Worm (Caenorhabditis elegans) whole organism, L1 larva: ENCODE measurements around the gene B0198.2.

Source experiments
- alr-1 ChIP-seq: fragments of 200-800 bp; sonication (Bioruptor generic); optimal IDR thresholded peaks from 2 replicates; lab custom pipeline; 2018; ENCODE audit warnings: borderline replicate concordance, mild to moderate bottlenecking, missing genetic modification characterization, missing compliant biosample characterization
- ceh-63 ChIP-seq: fragments of 200-800 bp; sonication (Bioruptor generic); optimal IDR thresholded peaks from 2 replicates; lab custom pipeline; 2018; ENCODE audit warnings: mild to moderate bottlenecking, missing genetic modification characterization, missing compliant biosample characterization
- ceh-90 ChIP-seq: sonication (generic microtip); optimal IDR thresholded peaks from 2 replicates; lab custom pipeline; 2016; ENCODE audit warnings: missing genetic modification characterization, missing compliant biosample characterization
- ces-1 ChIP-seq: fragments of 150-350 bp; optimal IDR thresholded peaks from 2 replicates; lab custom pipeline; 2014; ENCODE audit warnings: missing biosample characterization, missing genetic modification reagents, missing genetic modification characterization
- dpl-1 ChIP-seq, 3 experiments: fragments of 150-350 bp in 2 of 3; sonication (generic microtip) in 1 of 3; optimal IDR thresholded peaks; 2 replicates each; lab custom pipeline; 2014 to 2017; ENCODE audit warnings: missing biosample characterization in 3 of 3, missing genetic modification characterization in 3 of 3, missing genetic modification reagents in 3 of 3
- dsc-1 ChIP-seq: sonication (generic microtip); optimal IDR thresholded peaks from 2 replicates; lab custom pipeline; 2016; ENCODE audit warnings: mild to moderate bottlenecking, missing genetic modification characterization, missing compliant biosample characterization
- efl-1 ChIP-seq, 4 experiments: fragments of 150-350 bp; optimal IDR thresholded peaks in 3 of 4; peaks in 1 of 4; 1 replicate in 1 of 4; 2 replicates in 3 of 4; lab custom pipeline; 2014; ENCODE audit warnings: missing biosample characterization in 2 of 4, missing genetic modification characterization in 2 of 4, missing genetic modification reagents in 2 of 4
- efl-3 ChIP-seq: fragments of 200-800 bp; sonication (Bioruptor generic); optimal IDR thresholded peaks from 2 replicates; lab custom pipeline; 2018; ENCODE audit warnings: mild to moderate bottlenecking, missing genetic modification characterization, missing compliant biosample characterization
- elt-2 ChIP-seq: sonication (generic microtip); optimal IDR thresholded peaks from 2 replicates; lab custom pipeline; 2016; ENCODE audit warnings: missing genetic modification characterization, mild to moderate bottlenecking, inconsistent platforms, missing compliant biosample characterization, missing genetic modification reagents
- fkh-10 ChIP-seq: sonication (generic microtip); optimal IDR thresholded peaks from 2 replicates; lab custom pipeline; 2017; ENCODE audit warnings: missing biosample characterization, missing genetic modification reagents, missing genetic modification characterization
- fkh-8 ChIP-seq: sonication (generic microtip); optimal IDR thresholded peaks from 2 replicates; lab custom pipeline; 2016; ENCODE audit warnings: mild to moderate bottlenecking, missing genetic modification characterization, missing compliant biosample characterization
- fos-1 ChIP-seq: fragments of 150-350 bp; optimal IDR thresholded peaks from 2 replicates; lab custom pipeline; 2014; ENCODE audit warnings: missing biosample characterization, missing genetic modification characterization
- grh-1 ChIP-seq: fragments of 200-800 bp; sonication (Bioruptor generic); IDR thresholded peaks from 2 replicates; pipeline ENCODE4 v1.3.6; 2022; ENCODE audit warnings: missing genetic modification reagents, missing genetic modification characterization, missing compliant biosample characterization
- hlh-4 ChIP-seq: sonication (generic microtip); optimal IDR thresholded peaks from 2 replicates; lab custom pipeline; 2016; ENCODE audit warnings: mild to moderate bottlenecking, missing genetic modification characterization, missing compliant biosample characterization
- irx-1 ChIP-seq: sonication (generic microtip); optimal IDR thresholded peaks from 2 replicates; lab custom pipeline; 2016; ENCODE audit warnings: missing genetic modification characterization, missing compliant biosample characterization
- isw-1 ChIP-seq: fragments of 200-800 bp; sonication (Bioruptor generic); IDR thresholded peaks from 2 replicates; pipeline ENCODE4 v1.3.6; 2022; ENCODE audit warnings: missing genetic modification characterization, missing compliant biosample characterization
- lin-14 ChIP-seq: fragments of 200-800 bp; sonication (Bioruptor generic); optimal IDR thresholded peaks from 2 replicates; lab custom pipeline; 2018; ENCODE audit warnings: mild to moderate bottlenecking, missing genetic modification characterization, moderate library complexity, missing compliant biosample characterization
- lin-15B ChIP-seq: fragments of 150-350 bp; sonication (generic microtip); optimal IDR thresholded peaks from 3 replicates; lab custom pipeline; 2014; ENCODE audit warnings: missing biosample characterization, missing genetic modification characterization
- lsy-2 ChIP-seq, 2 experiments: fragments of 150-350 bp; optimal IDR thresholded peaks; 2 replicates each; lab custom pipeline; 2014; ENCODE audit warnings: missing biosample characterization in 2 of 2, missing genetic modification characterization in 2 of 2
- mep-1 ChIP-seq: fragments of 150-350 bp; optimal IDR thresholded peaks from 2 replicates; lab custom pipeline; 2014; ENCODE audit warnings: missing biosample characterization, missing genetic modification characterization
- nhr-11 ChIP-seq: fragments of 150-350 bp; optimal IDR thresholded peaks from 2 replicates; lab custom pipeline; 2014; ENCODE audit warnings: missing biosample characterization, missing genetic modification characterization
- nhr-19 ChIP-seq: fragments of 200-800 bp; sonication (Bioruptor generic); conservative IDR thresholded peaks from 2 replicates; pipeline ENCODE4 v1.3.6; 2022; ENCODE audit warnings: missing genetic modification characterization, missing compliant biosample characterization
- nhr-28 ChIP-seq: fragments of 150-350 bp; optimal IDR thresholded peaks from 2 replicates; lab custom pipeline; 2014; ENCODE audit warnings: missing biosample characterization, missing genetic modification characterization
- nhr-71 ChIP-seq: sonication (generic microtip); optimal IDR thresholded peaks from 2 replicates; lab custom pipeline; 2016; ENCODE audit warnings: mild to moderate bottlenecking, missing genetic modification characterization, moderate library complexity, missing compliant biosample characterization
- nhr-77 ChIP-seq: fragments of 150-350 bp; optimal IDR thresholded peaks from 2 replicates; lab custom pipeline; 2014; ENCODE audit warnings: missing biosample characterization, missing genetic modification characterization
- nhr-85 ChIP-seq: sonication (generic microtip); peaks from one replicate; lab custom pipeline; 2016; ENCODE audit warnings: missing genetic modification characterization, inconsistent platforms, missing compliant biosample characterization
- nhr-90 ChIP-seq: sonication (generic microtip); optimal IDR thresholded peaks from 2 replicates; lab custom pipeline; 2016; ENCODE audit warnings: mild to moderate bottlenecking, missing genetic modification characterization, missing compliant biosample characterization; ENCODE audit not compliant: poor library complexity
- pag-3 ChIP-seq: sonication (generic microtip); optimal IDR thresholded peaks from 2 replicates; lab custom pipeline; 2017; ENCODE audit warnings: missing genetic modification characterization, mild to moderate bottlenecking, missing compliant biosample characterization, antibody characterized with exemption, borderline replicate concordance; ENCODE audit not compliant: insufficient read depth
- pax-3 ChIP-seq: fragments of 200-800 bp; sonication (Bioruptor generic); optimal IDR thresholded peaks from 2 replicates; lab custom pipeline; 2018; ENCODE audit warnings: mild to moderate bottlenecking, missing genetic modification characterization, moderate library complexity, missing compliant biosample characterization
- pqm-1 ChIP-seq: sonication (generic microtip); optimal IDR thresholded peaks from 3 replicates; lab custom pipeline; 2017; ENCODE audit warnings: missing biosample characterization, missing genetic modification characterization
- rnt-1 ChIP-seq: sonication (generic microtip); optimal IDR thresholded peaks from 2 replicates; lab custom pipeline; 2016; ENCODE audit warnings: mild to moderate bottlenecking, missing genetic modification characterization, moderate library complexity, missing compliant biosample characterization
- skn-1 ChIP-seq: fragments of 150-350 bp; optimal IDR thresholded peaks from 2 replicates; lab custom pipeline; 2014; ENCODE audit warnings: missing biosample characterization, missing genetic modification characterization
- sox-4 ChIP-seq: sonication (generic microtip); optimal IDR thresholded peaks from 2 replicates; lab custom pipeline; 2016; ENCODE audit warnings: missing genetic modification characterization, missing compliant biosample characterization
- swsn-7 ChIP-seq: sonication (generic microtip); optimal IDR thresholded peaks from 2 replicates; lab custom pipeline; 2016; ENCODE audit warnings: missing genetic modification characterization, missing compliant biosample characterization
- unc-130 ChIP-seq: fragments of 150-350 bp; optimal IDR thresholded peaks from 2 replicates; lab custom pipeline; 2017; ENCODE audit warnings: missing biosample characterization, missing genetic modification characterization, inconsistent platforms
- unc-62 ChIP-seq: fragments of 150-350 bp; optimal IDR thresholded peaks from 2 replicates; lab custom pipeline; 2014; ENCODE audit warnings: missing biosample characterization, missing genetic modification reagents, missing genetic modification characterization
- zag-1 ChIP-seq: fragments of 150-350 bp; optimal IDR thresholded peaks from 2 replicates; lab custom pipeline; 2014; ENCODE audit warnings: missing biosample characterization, missing genetic modification characterization

Gene B0198.2

ce11 chrX:12025070-12025789, at the start of gene B0198.2:
Gene B0198.2, plus strand, starts transcription at chrX:12025739.
- peak; percentile 62 for TF ChIP-seq lin-14 (GFP tag; lab: Kevin White, UChicago)
- peak; percentile 65 for TF ChIP-seq fkh-10 (GFP tag; lab: Kevin White, UChicago)
- no peak for TF ChIP-seq pag-3 (tag; lab: Kevin White, UChicago)
- TF ChIP-seq unc-130 (tag; lab: Kevin White, UChicago): no peak
- TF ChIP-seq efl-1 (optimal IDR thresholded peaks at IDR 0.05; lab: Kevin White, UChicago): no peak
- TF ChIP-seq efl-1 (GFP tag; optimal IDR thresholded peaks at IDR 0.05 in 1 of 2; lab: Kevin White, UChicago): peak in 1 of 2 experiments; percentile 13
- TF ChIP-seq irx-1: peak; percentile 36
- no peak for TF ChIP-seq nhr-90 (tag; lab: Kevin White, UChicago)
- no peak for TF ChIP-seq mep-1

DNA sequence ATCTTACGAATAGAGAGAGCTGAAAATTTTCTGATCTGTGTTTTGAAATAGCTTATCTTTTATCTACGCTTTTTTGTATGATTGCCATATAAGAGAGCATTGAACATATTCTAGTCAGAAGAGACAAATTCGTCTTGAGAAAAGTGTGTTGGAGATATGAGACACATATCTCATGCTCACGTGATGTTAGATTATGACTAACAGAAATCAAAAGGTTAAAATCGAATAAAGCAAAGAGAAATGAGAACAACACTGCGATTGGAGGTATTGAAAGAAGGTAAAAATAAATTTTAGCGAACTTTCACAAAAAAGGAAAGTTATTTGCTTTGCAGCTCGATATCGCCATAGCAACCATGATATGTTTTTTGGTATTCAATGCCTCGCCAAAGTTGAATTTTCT, 43.5 kb upstream of the B0198.2 start, which contains the start of gene nhr-167:
TSS of gene nhr-167 (minus strand) at position 21 of the 400 bp plus-strand sequence.
- TF ChIP-seq dsc-1 (tag; lab: Kevin White, UChicago): peak; percentile 76
- no peak for TF ChIP-seq elt-2 (tag; lab: Kevin White, UChicago)
- no peak for TF ChIP-seq irx-1
- TF ChIP-seq isw-1 (GFP tag; lab: Robert Waterston, UW): no peak
- TF ChIP-seq swsn-7 (tag; lab: Kevin White, UChicago): peak; percentile 0
- TF ChIP-seq lin-15B (tag; lab: Kevin White, UChicago): no peak
- TF ChIP-seq rnt-1 (tag; lab: Kevin White, UChicago): no peak
- no peak for TF ChIP-seq grh-1 (GFP tag; lab: Robert Waterston, UW)
- no peak for TF ChIP-seq nhr-77 (tag; lab: Kevin White, UChicago)
- no peak for TF ChIP-seq zag-1 (tag; lab: Kevin White, UChicago)
- TF ChIP-seq unc-62 (GFP tag; lab: Kevin White, UChicago): no peak
- TF ChIP-seq ceh-63 (GFP tag; lab: Kevin White, UChicago): no peak
- no peak for TF ChIP-seq nhr-28 (tag; lab: Kevin White, UChicago)
- TF ChIP-seq nhr-11 (tag; lab: Kevin White, UChicago): no peak
- no peak for TF ChIP-seq fos-1 (tag; lab: Kevin White, UChicago)
- TF ChIP-seq sox-4: peak; percentile 15
- no peak for TF ChIP-seq efl-3
- TF ChIP-seq alr-1 (tag; lab: Kevin White, UChicago): no peak
- TF ChIP-seq pax-3 (tag; lab: Kevin White, UChicago): peak; percentile 8
- TF ChIP-seq efl-1 (optimal IDR thresholded peaks at IDR 0.05; lab: Kevin White, UChicago): no peak
- TF ChIP-seq efl-1 (GFP tag; optimal IDR thresholded peaks at IDR 0.05 in 1 of 2; lab: Kevin White, UChicago): peak in 1 of 2 experiments; percentile 77
- no peak for TF ChIP-seq lsy-2 (tag; optimal IDR thresholded peaks at IDR 0.05; lab: Kevin White, UChicago)
- TF ChIP-seq hlh-4 (tag; lab: Kevin White, UChicago): no peak
- peak; percentile 81 for TF ChIP-seq fkh-8
- TF ChIP-seq ceh-90 (tag; lab: Kevin White, UChicago): no peak
- TF ChIP-seq dpl-1 (GFP tag; optimal IDR thresholded peaks at IDR 0.05; lab: Kevin White, UChicago): no peak

ce11 chrX:11983576-11984061, 41.9 kb upstream of the B0198.2 start, which contains the start of gene C49F5.3:
Gene C49F5.3, minus strand, starts transcription at chrX:11983626.
- TF ChIP-seq nhr-19 (GFP tag; lab: Robert Waterston, UW) (no peak), skn-1 (tag; lab: Kevin White, UChicago) (no peak), ces-1 (GFP tag; lab: Kevin White, UChicago) (no peak), pqm-1 (tag; lab: Kevin White, UChicago) (no peak), pax-3 (tag; lab: Kevin White, UChicago) (no peak), nhr-71 (no peak), nhr-85 (tag; lab: Kevin White, UChicago) (no peak)
